Worm (Caenorhabditis elegans): ENCODE measurements around the gene K07F5.16.

K07F5.16 gene

DNA sequence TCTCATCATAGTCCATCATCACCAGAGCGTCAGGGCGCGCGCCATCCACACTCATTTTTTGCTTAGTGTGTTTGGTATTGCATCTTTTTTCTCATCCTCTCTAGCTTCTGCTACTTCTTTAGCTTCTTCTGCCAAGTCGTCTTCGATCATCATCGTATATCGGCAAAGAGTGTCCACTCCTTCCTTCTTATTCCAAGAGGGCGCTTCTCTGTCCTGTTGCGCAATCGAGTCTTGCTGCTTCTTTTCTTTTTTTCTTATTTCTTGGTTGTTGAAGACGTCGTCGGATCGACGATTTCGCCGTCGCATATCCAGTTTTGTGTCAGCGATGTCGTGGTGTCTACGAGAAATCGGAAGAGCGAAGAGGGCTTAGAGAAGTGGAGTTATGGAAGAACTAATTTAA, 49.1 kb downstream of the K07F5.16 start:
- TF ChIP-seq him-1 (tag; optimal IDR thresholded peaks at IDR 0.05) (no peak), dao-5 (tag; optimal IDR thresholded peaks at IDR 0.05) (no peak), W03F9.2 (tag; optimal IDR thresholded peaks at IDR 0.05) (no peak)

Measured in whole organism, L4/young adult.